Worm (Caenorhabditis elegans): ENCODE results near the gene pigx-1.

- TF ChIP-seq lin-39 (tag; optimal IDR thresholded peaks at IDR 0.05) (no peak), grh-1 (GFP tag; IDR thresholded peaks at IDR 0.05) (no peak), unc-62 (GFP tag; optimal IDR thresholded peaks at IDR 0.05) (no peak), aly-2 (tag; optimal IDR thresholded peaks at IDR 0.05) (no peak), ama-1 (optimal IDR thresholded peaks at IDR 0.05) (no peak), fkh-4 (tag; optimal IDR thresholded peaks at IDR 0.05; ENCODE audit: borderline replicate concordance) (no peak), nhr-76 (tag; optimal IDR thresholded peaks at IDR 0.05) (no peak)
Measured at ce11 chrX:1088048-1088447, 8.8 kb downstream of the pigx-1 start, which contains the start of gene rei-2.

All from whole organism, L1 larva.